Fruit fly (Drosophila melanogaster): Measurements from ENCODE around the gene CG2217.

Gene CG2217

dm6 chr3R:30391950-30392349 lies 30.8 kb downstream of the CG2217 start (continued):
- TF ChIP-seq NfI (GFP tag; optimal IDR thresholded peaks at IDR 0.05) (no peak), CTCF (GFP tag; optimal IDR thresholded peaks at IDR 0.05) (no peak), ftz-f1 (GFP tag; optimal IDR thresholded peaks at IDR 0.05) (no peak), CG30403 (GFP tag; optimal IDR thresholded peaks at IDR 0.05) (peak; percentile 7), CG2199 (GFP tag; IDR thresholded peaks at IDR 0.05) (no peak), D (optimal IDR thresholded peaks at IDR 0.05) (no peak), D (GFP tag; optimal IDR thresholded peaks at IDR 0.05) (no peak), phol (tag; optimal IDR thresholded peaks at IDR 0.05) (peak; percentile 30), Hsf (GFP tag; optimal IDR thresholded peaks at IDR 0.05) (no peak), CG12104 (GFP tag; optimal IDR thresholded peaks at IDR 0.05) (no peak), stwl (tag; optimal IDR thresholded peaks at IDR 0.05) (no peak), cas (GFP tag; IDR thresholded peaks at IDR 0.05) (no peak), Hr39 (optimal IDR thresholded peaks at IDR 0.05) (no peak), bsh (GFP tag; optimal IDR thresholded peaks at IDR 0.05) (peak in 1 of 2 experiments; percentile 41), hbn (GFP tag; IDR thresholded peaks at IDR 0.05; ENCODE audit: partially characterized antibody) (no peak), Xrp1 (GFP tag; IDR thresholded peaks at IDR 0.05) (peak; percentile 59), row (GFP tag; IDR thresholded peaks at IDR 0.05) (peak; percentile 26; the same call in 1 of the 3 replicates), Myb (GFP tag; optimal IDR thresholded peaks at IDR 0.05) (no peak), pita (GFP tag; optimal IDR thresholded peaks at IDR 0.05) (no peak), CG17612 (GFP tag; IDR thresholded peaks at IDR 0.05) (no peak), CG6854 (GFP tag; optimal IDR thresholded peaks at IDR 0.05) (no peak), lola (GFP tag; optimal IDR thresholded peaks at IDR 0.05) (peak in 1 of 3 experiments; percentile 2), pum (GFP tag; optimal IDR thresholded peaks at IDR 0.05) (no peak), Hr51 (GFP tag; optimal IDR thresholded peaks at IDR 0.05) (no peak)

- TF ChIP-seq NFAT (GFP tag; IDR thresholded peaks at IDR 0.05) (no peak), CG43689 (GFP tag; IDR thresholded peaks at IDR 0.05) (no peak), nom (GFP tag; optimal IDR thresholded peaks at IDR 0.05) (no peak), Ravus (GFP tag; IDR thresholded peaks at IDR 0.05) (no peak), CG15479 (GFP tag; optimal IDR thresholded peaks at IDR 0.05) (no peak), Pdp1 (GFP tag; optimal IDR thresholded peaks at IDR 0.05) (peak in 1 of 2 experiments; percentile 31), CG12942 (GFP tag; optimal IDR thresholded peaks at IDR 0.05) (no peak), ap (GFP tag; IDR thresholded peaks at IDR 0.05) (no peak), CG15514 (GFP tag; optimal IDR thresholded peaks at IDR 0.05) (peak; percentile 35), jumu (GFP tag; optimal IDR thresholded peaks at IDR 0.05) (no peak), sima (GFP tag; optimal IDR thresholded peaks at IDR 0.05) (no peak), Adf1 (GFP tag; IDR thresholded peaks at IDR 0.05) (no peak), Usf (GFP tag; optimal IDR thresholded peaks at IDR 0.05) (no peak), pros (GFP tag; optimal IDR thresholded peaks at IDR 0.05) (no peak), Sin3A (optimal IDR thresholded peaks at IDR 0.05) (no peak), Dref (GFP tag; IDR thresholded peaks at IDR 0.05) (0 out of 2 replicates have a peak, but pooled peaks have one; percentile 8), nerfin-1 (tag; optimal IDR thresholded peaks at IDR 0.05) (no peak), CG7987 (GFP tag; optimal IDR thresholded peaks at IDR 0.05) (no peak), CG4707 (GFP tag; optimal IDR thresholded peaks at IDR 0.05) (no peak), wor (GFP tag; IDR thresholded peaks at IDR 0.05) (no peak), CG34224 (GFP tag; IDR thresholded peaks at IDR 0.05; ENCODE audit: partially characterized antibody) (no peak), lov (optimal IDR thresholded peaks at IDR 0.05) (no peak), lov (GFP tag; IDR thresholded peaks at IDR 0.05) (no peak), phol (tag; optimal IDR thresholded peaks at IDR 0.05) (peak; percentile 24), grn (GFP tag; optimal IDR thresholded peaks at IDR 0.05) (peak; percentile 52), MTF-1 (GFP tag; optimal IDR thresholded peaks at IDR 0.05; ENCODE audit: borderline replicate concordance) (peak; percentile 71), ham (GFP tag; IDR thresholded peaks at IDR 0.05) (no peak)
Measured at dm6 chr3R:30391098-30391497, 31.7 kb downstream of the CG2217 start.
